Fruit fly (Drosophila melanogaster) whole organism, adult: ENCODE results near the gene ddbt.

Source experiments
- CG11617 ChIP-seq: fragments of 200-800 bp; sonication (Bioruptor generic); optimal IDR thresholded peaks from 2 replicates; lab custom pipeline; 2017; ENCODE audit warnings: mild to moderate bottlenecking, missing biosample characterization, missing genetic modification reagents, missing genetic modification characterization
- CG12768 ChIP-seq: fragments of 200-800 bp; sonication (Bioruptor generic); optimal IDR thresholded peaks from 2 replicates; lab custom pipeline; 2017; ENCODE audit warnings: missing biosample characterization, missing genetic modification characterization, mild to moderate bottlenecking, moderate library complexity, missing genetic modification reagents
- CG14711 ChIP-seq: fragments of 200-800 bp; sonication (Bioruptor generic); optimal IDR thresholded peaks from 2 replicates; lab custom pipeline; 2018; ENCODE audit warnings: missing biosample characterization, mild to moderate bottlenecking, missing genetic modification characterization, moderate library complexity
- CG1620 ChIP-seq: fragments of 200-800 bp; sonication (Bioruptor generic); optimal IDR thresholded peaks from 2 replicates; lab custom pipeline; 2016; ENCODE audit warnings: missing biosample characterization, missing genetic modification characterization
- CG33017 ChIP-seq: fragments of 200-800 bp; sonication (Bioruptor generic); optimal IDR thresholded peaks from 2 replicates; lab custom pipeline; 2018; ENCODE audit warnings: missing biosample characterization, mild to moderate bottlenecking, missing genetic modification characterization, moderate library complexity
- CG5204 ChIP-seq: fragments of 200-800 bp; sonication (Bioruptor generic); optimal IDR thresholded peaks from 2 replicates; lab custom pipeline; 2016; ENCODE audit warnings: missing biosample characterization, missing genetic modification characterization
- CG7045 ChIP-seq: fragments of 200-800 bp; sonication (Bioruptor generic); optimal IDR thresholded peaks from 2 replicates; lab custom pipeline; 2017; ENCODE audit warnings: missing biosample characterization, mild to moderate bottlenecking, missing genetic modification characterization
- CG7101 ChIP-seq: fragments of 200-800 bp; sonication (Bioruptor generic); optimal IDR thresholded peaks from 2 replicates; lab custom pipeline; 2018; ENCODE audit warnings: missing biosample characterization, mild to moderate bottlenecking, missing genetic modification characterization, moderate library complexity
- Clk ChIP-seq: fragments of 200-800 bp; sonication (Bioruptor generic); optimal IDR thresholded peaks from 2 replicates; lab custom pipeline; 2017; ENCODE audit warnings: missing biosample characterization, missing genetic modification characterization
- Crg-1 ChIP-seq: fragments of 200-800 bp; sonication (Bioruptor generic); optimal IDR thresholded peaks from 2 replicates; lab custom pipeline; 2016; ENCODE audit warnings: missing biosample characterization, missing genetic modification characterization
- Hr96 ChIP-seq: fragments of 200-800 bp; sonication (Bioruptor generic); optimal IDR thresholded peaks from 2 replicates; lab custom pipeline; 2016; ENCODE audit warnings: missing biosample characterization, missing genetic modification characterization
- Mnt ChIP-seq: fragments of 200-800 bp; sonication (Bioruptor generic); optimal IDR thresholded peaks from 2 replicates; lab custom pipeline; 2016; ENCODE audit warnings: missing biosample characterization, mild to moderate bottlenecking, missing genetic modification characterization
- bab1 ChIP-seq: fragments of 200-800 bp; sonication (Bioruptor generic); optimal IDR thresholded peaks from 3 replicates; lab custom pipeline; 2019; ENCODE audit warnings: missing biosample characterization, mild to moderate bottlenecking, missing genetic modification characterization, moderate library complexity
- cic ChIP-seq: fragments of 200-800 bp; sonication (Bioruptor generic); optimal IDR thresholded peaks from 2 replicates; lab custom pipeline; 2017; ENCODE audit warnings: missing biosample characterization, mild to moderate bottlenecking, missing genetic modification characterization, moderate library complexity
- cnc ChIP-seq, 2 experiments: fragments of >200 bp; optimal IDR thresholded peaks; 2 replicates each; lab custom pipeline; 2017
- kay ChIP-seq: fragments of 200-800 bp; sonication (Bioruptor generic); peaks from one replicate; lab custom pipeline; 2016; ENCODE audit warnings: missing biosample characterization, missing genetic modification characterization, borderline replicate concordance
- ovo ChIP-seq: fragments of 200-800 bp; sonication (Bioruptor generic); optimal IDR thresholded peaks from 2 replicates; lab custom pipeline; 2016; ENCODE audit warnings: missing biosample characterization, missing genetic modification characterization
- pad ChIP-seq: fragments of 200-800 bp; sonication (Bioruptor generic); optimal IDR thresholded peaks from 3 replicates; lab custom pipeline; 2017; ENCODE audit warnings: missing biosample characterization, missing genetic modification characterization, mild to moderate bottlenecking, moderate library complexity, missing genetic modification reagents
- tj ChIP-seq: fragments of 200-800 bp; sonication (Bioruptor generic); optimal IDR thresholded peaks from 3 replicates; lab custom pipeline; 2017; ENCODE audit warnings: missing biosample characterization, mild to moderate bottlenecking, missing genetic modification characterization, moderate library complexity
- toe ChIP-seq: fragments of 200-800 bp; sonication (Bioruptor generic); optimal IDR thresholded peaks from 2 replicates; lab custom pipeline; 2016; ENCODE audit warnings: missing biosample characterization, missing genetic modification characterization

ddbt gene

dm6 chr3L:342839-343238 is 26.0 kb downstream of the ddbt start, which contains the start of gene mthl10:
TSS of gene mthl10 (minus strand) at chr3L:342915.
- TF ChIP-seq Clk (GFP tag; lab: Kevin White, UChicago) (no peak), bab1 (GFP tag; lab: Kevin White, UChicago) (peak; percentile 83)

DNA sequence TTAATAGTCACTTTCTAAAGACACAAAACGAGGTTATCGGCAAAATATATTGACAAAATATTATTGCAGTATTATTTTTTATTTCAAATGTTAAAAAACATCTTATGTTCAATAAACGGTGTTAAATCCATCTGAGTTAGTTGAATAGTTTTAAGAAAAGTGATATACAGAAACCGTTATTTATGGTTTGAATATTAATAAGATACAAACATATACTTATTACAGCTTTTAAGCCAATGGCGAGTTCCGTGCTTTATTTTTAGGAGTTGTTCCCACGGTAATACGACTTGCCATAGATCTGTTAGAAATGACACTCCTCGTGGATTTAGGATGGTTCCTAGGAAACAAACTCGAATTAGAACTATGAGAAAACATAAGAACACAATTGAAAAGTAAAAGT is 26.4 kb downstream of the ddbt start:
- TF ChIP-seq pad (GFP tag; lab: Kevin White, UChicago) (no peak), kay (GFP tag; lab: Kevin White, UChicago) (peak; percentile 88)

- TF ChIP-seq CG11617 (peak; percentile 62), CG14711 (no peak), Hr96 (GFP tag; lab: Kevin White, UChicago) (peak; percentile 74), Mnt (peak; percentile 19), CG12768 (GFP tag; lab: Kevin White, UChicago) (peak; percentile 1), cnc (optimal IDR thresholded peaks at IDR 0.05; lab: Kevin White, UChicago) (no peak), pad (GFP tag; lab: Kevin White, UChicago) (no peak), CG7045 (no peak), CG7101 (tag; lab: Kevin White, UChicago) (peak; percentile 29), bab1 (GFP tag; lab: Kevin White, UChicago) (peak; percentile 67), ovo (peak; percentile 31), CG5204 (GFP tag; lab: Kevin White, UChicago) (no peak), kay (GFP tag; lab: Kevin White, UChicago) (peak; percentile 77), tj (GFP tag; lab: Kevin White, UChicago) (peak; percentile 21), cic (peak; percentile 39), Clk (GFP tag; lab: Kevin White, UChicago) (peak; percentile 40), toe (peak; percentile 74), CG1620 (peak; percentile 70), CG33017 (tag; lab: Kevin White, UChicago) (no peak), Crg-1 (GFP tag; lab: Kevin White, UChicago) (peak; percentile 37)
These were observed 30.1 kb downstream of the ddbt start, which contains the start of gene mth for dm6 chr3L:346656-347640. TSS of gene mth (minus strand) at chr3L:346957.

dm6 chr3L:347641-348405 is 30.9 kb downstream of the ddbt start:
- TF ChIP-seq Clk (GFP tag; lab: Kevin White, UChicago) (no peak), CG7045 (peak; percentile 25), CG7101 (tag; lab: Kevin White, UChicago) (peak; percentile 37), toe (no peak), ovo (no peak), CG1620 (peak; percentile 15), kay (GFP tag; lab: Kevin White, UChicago) (no peak), CG33017 (tag; lab: Kevin White, UChicago) (peak; percentile 40), Crg-1 (GFP tag; lab: Kevin White, UChicago) (peak; percentile 39), cnc (optimal IDR thresholded peaks at IDR 0.05; lab: Kevin White, UChicago) (no peak), CG5204 (GFP tag; lab: Kevin White, UChicago) (no peak), tj (GFP tag; lab: Kevin White, UChicago) (peak; percentile 66), Hr96 (GFP tag; lab: Kevin White, UChicago) (no peak), Mnt (no peak), cic (no peak), bab1 (GFP tag; lab: Kevin White, UChicago) (peak; percentile 56), CG11617 (peak; percentile 53), pad (GFP tag; lab: Kevin White, UChicago) (peak; percentile 96), CG12768 (GFP tag; lab: Kevin White, UChicago) (peak; percentile 37), CG14711 (peak; percentile 16)

DNA sequence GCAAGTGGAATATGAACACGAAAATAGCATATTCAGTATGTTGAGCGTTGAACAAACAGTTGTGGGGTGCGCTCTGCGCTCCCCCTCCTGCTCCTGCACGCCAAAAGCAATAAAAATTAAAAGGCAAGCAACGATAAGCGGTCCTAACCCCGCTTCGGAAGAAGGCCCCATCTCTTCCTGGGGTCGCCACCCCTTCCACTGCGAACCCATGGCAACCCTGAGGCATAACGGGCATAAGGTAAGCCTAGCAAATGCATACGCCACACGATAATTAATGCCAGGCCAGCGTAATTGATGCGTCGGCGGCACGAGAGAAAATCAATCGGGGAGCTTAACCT is 31.5 kb downstream of the ddbt start:
- TF ChIP-seq CG12768 (GFP tag; lab: Kevin White, UChicago), result no peak
- no peak for TF ChIP-seq kay (GFP tag; lab: Kevin White, UChicago)
- peak; percentile 40 for TF ChIP-seq tj (GFP tag; lab: Kevin White, UChicago)

- TF ChIP-seq Mnt (peak; percentile 5), CG7101 (tag; lab: Kevin White, UChicago) (peak; percentile 41), cic (peak; percentile 28), CG11617 (no peak), Hr96 (GFP tag; lab: Kevin White, UChicago) (no peak), Crg-1 (GFP tag; lab: Kevin White, UChicago) (no peak), tj (GFP tag; lab: Kevin White, UChicago) (no peak), pad (GFP tag; lab: Kevin White, UChicago) (no peak), bab1 (GFP tag; lab: Kevin White, UChicago) (no peak), CG12768 (GFP tag; lab: Kevin White, UChicago) (no peak), CG5204 (GFP tag; lab: Kevin White, UChicago) (no peak), CG7045 (no peak), ovo (no peak), Clk (GFP tag; lab: Kevin White, UChicago) (no peak), CG1620 (no peak), cnc (optimal IDR thresholded peaks at IDR 0.05; lab: Kevin White, UChicago) (no peak), CG14711 (peak; percentile 34), toe (no peak), kay (GFP tag; lab: Kevin White, UChicago) (no peak), CG33017 (tag; lab: Kevin White, UChicago) (no peak)
These were observed 32.9 kb downstream of the ddbt start for dm6 chr3L:349751-350150.
